Fruit fly (Drosophila melanogaster) whole organism, prepupa: ENCODE measurements around the gene MRP.
A peak's percentile ranks its signal among the peaks of the same experiment; 100 is the strongest.

Experiments
- Blimp-1 ChIP-seq: fragments of 200-800 bp; sonication (Bioruptor generic); optimal IDR thresholded peaks from 3 replicates; lab custom pipeline; 2017; ENCODE audit warnings: missing biosample characterization, missing genetic modification characterization, mild to moderate bottlenecking, moderate library complexity, missing genetic modification reagents
- CG10631 ChIP-seq: fragments of 200-800 bp; sonication (Bioruptor generic); optimal IDR thresholded peaks from 2 replicates; lab custom pipeline; 2016; ENCODE audit warnings: missing biosample characterization, missing genetic modification characterization
- CG11294 ChIP-seq: fragments of 200-800 bp; sonication (Bioruptor generic); IDR thresholded peaks from 2 replicates; pipeline ENCODE4 v1.3.6; 2022; ENCODE audit warnings: missing biosample characterization, missing genetic modification characterization
- CG15336 ChIP-seq: fragments of 200-800 bp; sonication (Bioruptor generic); IDR thresholded peaks from 2 replicates; pipeline ENCODE4 v1.3.6; 2022; ENCODE audit warnings: missing biosample characterization, missing genetic modification characterization
- CG16779 ChIP-seq: fragments of 200-800 bp; sonication (Bioruptor generic); optimal IDR thresholded peaks from 3 replicates; lab custom pipeline; 2017; ENCODE audit warnings: missing biosample characterization, mild to moderate bottlenecking, missing genetic modification characterization
- CG32006 ChIP-seq: fragments of 200-800 bp; sonication (Bioruptor generic); optimal IDR thresholded peaks from 3 replicates; lab custom pipeline; 2017; ENCODE audit warnings: missing biosample characterization, mild to moderate bottlenecking, missing genetic modification characterization
- CG3919 ChIP-seq: fragments of 200-800 bp; sonication (Bioruptor generic); optimal IDR thresholded peaks from 3 replicates; lab custom pipeline; 2016; ENCODE audit warnings: missing biosample characterization, missing genetic modification characterization
- CG4318 ChIP-seq: fragments of 200-800 bp; sonication (Bioruptor generic); optimal IDR thresholded peaks from 3 replicates; lab custom pipeline; 2017; ENCODE audit warnings: missing biosample characterization, mild to moderate bottlenecking, missing genetic modification characterization
- CG6163 ChIP-seq: fragments of 200-800 bp; sonication (Bioruptor generic); IDR thresholded peaks from 3 replicates; pipeline ENCODE4 v1.3.6; 2022; ENCODE audit warnings: missing biosample characterization, missing genetic modification characterization
- CG6808 ChIP-seq: fragments of 200-800 bp; sonication (Bioruptor generic); optimal IDR thresholded peaks from 3 replicates; lab custom pipeline; 2017; ENCODE audit warnings: missing biosample characterization, missing genetic modification characterization, mild to moderate bottlenecking, moderate library complexity, missing genetic modification reagents
- CG6854 ChIP-seq: fragments of 200-800 bp; sonication (Bioruptor generic); optimal IDR thresholded peaks from 2 replicates; lab custom pipeline; 2017; ENCODE audit warnings: missing biosample characterization, mild to moderate bottlenecking, missing genetic modification characterization
- CG8119 ChIP-seq: fragments of 200-800 bp; sonication (Bioruptor generic); IDR thresholded peaks from 3 replicates; pipeline ENCODE4 v1.3.6; 2022; ENCODE audit warnings: missing biosample characterization, missing genetic modification characterization
- CG9139 ChIP-seq: fragments of 200-800 bp; sonication (Bioruptor generic); optimal IDR thresholded peaks from 3 replicates; lab custom pipeline; 2017; ENCODE audit warnings: missing biosample characterization, mild to moderate bottlenecking, missing genetic modification characterization
- Eip78C ChIP-seq: fragments of 200-800 bp; sonication (Bioruptor generic); peaks from one replicate; lab custom pipeline; 2016; ENCODE audit warnings: missing biosample characterization, missing genetic modification characterization
- Ets21C ChIP-seq: fragments of 200-800 bp; sonication (Bioruptor generic); optimal IDR thresholded peaks from 3 replicates; lab custom pipeline; 2016; ENCODE audit warnings: missing biosample characterization, missing genetic modification characterization
- Ets96B ChIP-seq: fragments of 200-800 bp; optimal IDR thresholded peaks from 2 replicates; lab custom pipeline; 2019; ENCODE audit warnings: missing biosample characterization, mild to moderate bottlenecking, missing genetic modification characterization, moderate library complexity
- Gug ChIP-seq: fragments of 200-800 bp; sonication (Bioruptor generic); IDR thresholded peaks from 2 replicates; pipeline ENCODE4 v1.3.6; 2022; ENCODE audit warnings: missing biosample characterization, missing genetic modification characterization
- Hr38 ChIP-seq: sonication (Bioruptor generic); optimal IDR thresholded peaks from 2 replicates; lab custom pipeline; 2016; ENCODE audit warnings: missing biosample characterization, missing genetic modification characterization
- Hr4 ChIP-seq: fragments of 200-800 bp; sonication (Bioruptor generic); optimal IDR thresholded peaks from 3 replicates; lab custom pipeline; 2016; ENCODE audit warnings: missing biosample characterization, missing genetic modification characterization
- Met ChIP-seq: fragments of 200-800 bp; sonication (Bioruptor generic); optimal IDR thresholded peaks from 3 replicates; lab custom pipeline; 2016; ENCODE audit warnings: missing biosample characterization, missing genetic modification characterization
- Sox102F ChIP-seq: fragments of 200-800 bp; sonication (Bioruptor generic); optimal IDR thresholded peaks from 2 replicates; lab custom pipeline; 2016; ENCODE audit warnings: missing biosample characterization, mild to moderate bottlenecking, missing genetic modification characterization
- Sox15 ChIP-seq: fragments of 200-800 bp; sonication (Bioruptor generic); optimal IDR thresholded peaks from 3 replicates; lab custom pipeline; 2016; ENCODE audit warnings: missing biosample characterization, missing genetic modification characterization
- acj6 ChIP-seq: fragments of 200-800 bp; sonication (Bioruptor generic); optimal IDR thresholded peaks from 3 replicates; lab custom pipeline; 2016; ENCODE audit warnings: missing biosample characterization, missing genetic modification characterization
- dac ChIP-seq: fragments of 200-800 bp; sonication (Bioruptor generic); optimal IDR thresholded peaks from 2 replicates; lab custom pipeline; 2017; ENCODE audit warnings: missing biosample characterization, mild to moderate bottlenecking, missing genetic modification characterization
- eg ChIP-seq: fragments of 200-800 bp; sonication (Bioruptor generic); IDR thresholded peaks from 3 replicates; pipeline ENCODE4 v1.3.6; 2022; ENCODE audit warnings: missing biosample characterization, missing genetic modification characterization
- fd59A ChIP-seq: fragments of 200-800 bp; sonication (Bioruptor generic); optimal IDR thresholded peaks from 2 replicates; lab custom pipeline; 2017; ENCODE audit warnings: missing biosample characterization, mild to moderate bottlenecking, missing genetic modification characterization, missing genetic modification reagents
- fkh ChIP-seq: fragments of 200-800 bp; sonication (Bioruptor generic); optimal IDR thresholded peaks from 3 replicates; lab custom pipeline; 2017; ENCODE audit warnings: missing biosample characterization, mild to moderate bottlenecking, missing genetic modification characterization, moderate library complexity
- net ChIP-seq: fragments of 200-800 bp; sonication (Bioruptor generic); optimal IDR thresholded peaks from 3 replicates; lab custom pipeline; 2016; ENCODE audit warnings: missing biosample characterization, missing genetic modification characterization
- pdm3 ChIP-seq: fragments of 200-800 bp; sonication (Bioruptor generic); optimal IDR thresholded peaks from 3 replicates; lab custom pipeline; 2016; ENCODE audit warnings: missing biosample characterization, missing genetic modification characterization
- salr ChIP-seq, 2 experiments: fragments of 200-800 bp; sonication (Bioruptor generic); optimal IDR thresholded peaks; 3 replicates each; lab custom pipeline; 2016 to 2018; ENCODE audit warnings: missing biosample characterization in 2 of 2, missing genetic modification characterization in 2 of 2, mild to moderate bottlenecking in 1 of 2
- ss ChIP-seq, 2 experiments: fragments of 200-800 bp; sonication (Bioruptor generic); optimal IDR thresholded peaks; 2 replicates in 1 of 2; 3 replicates in 1 of 2; lab custom pipeline; 2017 to 2018; ENCODE audit warnings: mild to moderate bottlenecking in 2 of 2, missing biosample characterization in 2 of 2, missing genetic modification characterization in 2 of 2, moderate library complexity in 1 of 2
- svp ChIP-seq: fragments of 200-800 bp; sonication (Bioruptor generic); peaks from one replicate; lab custom pipeline; 2016; ENCODE audit warnings: missing biosample characterization, missing genetic modification characterization
- topi ChIP-seq: fragments of 200-800 bp; sonication (Bioruptor generic); optimal IDR thresholded peaks from 3 replicates; lab custom pipeline; 2016; ENCODE audit warnings: missing biosample characterization, missing genetic modification characterization
- vri ChIP-seq: fragments of 200-800 bp; sonication (Bioruptor generic); optimal IDR thresholded peaks from 3 replicates; lab custom pipeline; 2016; ENCODE audit warnings: missing biosample characterization, mild to moderate bottlenecking, missing genetic modification characterization

Gene MRP

DNA sequence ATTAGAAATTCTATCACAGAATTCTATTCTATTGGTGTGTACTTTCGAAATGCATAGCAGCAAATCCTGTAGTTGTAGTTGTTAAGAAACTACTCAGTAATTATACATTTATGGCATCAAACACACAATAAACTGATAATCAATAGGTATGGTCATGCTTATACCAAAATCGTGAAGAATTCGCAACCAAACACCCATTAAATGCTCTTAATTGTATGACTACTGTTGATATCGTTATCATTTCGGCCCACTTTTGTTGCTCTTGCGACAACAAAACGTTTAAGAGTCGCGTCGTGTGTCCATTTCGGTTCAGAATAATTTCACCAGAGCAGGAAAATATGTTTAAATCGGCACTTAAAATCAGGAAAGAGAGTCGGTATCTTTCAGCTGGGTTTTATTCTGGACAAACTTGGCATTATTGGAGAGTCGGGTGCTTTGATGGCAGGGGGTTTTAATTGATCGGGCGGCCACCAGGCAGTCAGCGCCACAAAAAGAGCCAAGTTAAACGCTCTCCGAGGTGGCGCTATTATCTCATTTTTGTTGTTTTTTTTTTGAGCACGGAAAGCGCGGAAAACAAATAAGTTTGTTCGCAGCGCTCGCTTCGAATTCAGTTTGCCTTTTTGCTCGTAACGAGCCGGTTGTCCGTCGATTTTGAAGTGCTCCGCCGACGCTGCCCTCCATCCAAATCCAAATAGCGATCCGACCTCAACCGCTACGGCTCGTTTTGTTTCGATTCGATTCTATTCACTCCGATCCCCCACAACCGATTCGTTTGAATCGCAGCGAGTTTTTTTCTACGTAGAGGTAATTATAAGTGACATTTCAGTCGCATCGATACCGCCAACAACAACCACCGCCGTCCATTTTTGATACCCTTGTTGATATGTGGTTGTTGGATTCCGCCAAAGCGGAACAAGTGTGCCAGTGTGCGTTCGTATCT lies at the start of gene MRP:
MRP (plus strand) TSS at position 609 of the 940 bp plus-strand sequence.
- TF ChIP-seq CG15336 (GFP tag; lab: Robert Waterston, UW) (0 out of 2 replicates have a peak, but pooled peaks have one; percentile 6), CG4318 (no peak), Gug (GFP tag; lab: Robert Waterston, UW) (no peak), CG8119 (GFP tag; lab: Robert Waterston, UW) (0 out of 3 replicates have a peak, but pooled peaks have one; percentile 34), eg (GFP tag; lab: Robert Waterston, UW) (no peak; the same call in 2 of the 3 replicates), vri (GFP tag; lab: Kevin White, UChicago) (peak; percentile 23), fkh (GFP tag; lab: Kevin White, UChicago) (peak; percentile 64), net (GFP tag; lab: Kevin White, UChicago) (no peak), fd59A (no peak), pdm3 (GFP tag; lab: Kevin White, UChicago) (no peak), Blimp-1 (GFP tag; lab: Kevin White, UChicago) (no peak)

DNA sequence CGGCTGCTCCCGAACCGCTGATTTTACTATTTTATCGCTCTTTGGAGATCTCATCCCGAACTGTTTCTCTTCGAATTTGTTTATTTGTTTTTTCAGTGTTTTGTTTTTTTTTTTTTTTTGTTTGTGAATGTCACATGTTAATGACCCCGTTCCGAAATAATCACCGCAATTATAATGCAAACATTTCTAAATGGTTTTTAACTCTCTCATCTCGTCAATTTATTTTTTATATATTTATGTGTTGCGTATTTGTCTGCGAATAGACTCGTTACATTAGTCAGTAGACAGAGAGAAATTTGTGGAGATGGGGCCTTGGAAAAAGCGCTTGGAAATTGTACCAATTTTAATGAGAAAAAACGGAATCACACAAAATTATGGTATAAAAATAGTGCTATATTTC lies 49.2 kb upstream of the MRP start, which contains the start of gene Nepl7:
Nepl7 (minus strand) TSS at position 101 of the 400 bp plus-strand sequence.
- TF ChIP-seq CG9139 (GFP tag; lab: Kevin White, UChicago), result no peak
- TF ChIP-seq ss (GFP tag; optimal IDR thresholded peaks at IDR 0.05; lab: Kevin White, UChicago), result no peak
- no peak for TF ChIP-seq CG11294 (GFP tag; lab: Robert Waterston, UW)
- TF ChIP-seq svp, result no peak
- TF ChIP-seq eg (GFP tag; lab: Robert Waterston, UW), result no peak
- no peak for TF ChIP-seq Hr38
- no peak for TF ChIP-seq CG6854
- no peak for TF ChIP-seq Ets96B (tag; lab: Kevin White, UChicago)
- no peak for TF ChIP-seq CG6163 (GFP tag; lab: Robert Waterston, UW)
- TF ChIP-seq topi (GFP tag; lab: Kevin White, UChicago), result no peak
- no peak for TF ChIP-seq Gug (GFP tag; lab: Robert Waterston, UW)
- no peak for TF ChIP-seq Eip78C (GFP tag; lab: Kevin White, UChicago)
- no peak for TF ChIP-seq fkh (GFP tag; lab: Kevin White, UChicago)
- TF ChIP-seq Hr4 (GFP tag; lab: Kevin White, UChicago), result no peak
- TF ChIP-seq CG32006, result no peak
- TF ChIP-seq Met, result no peak
- no peak for TF ChIP-seq Ets21C (GFP tag; lab: Kevin White, UChicago)
- TF ChIP-seq CG10631 (GFP tag; lab: Kevin White, UChicago), result no peak
- no peak for TF ChIP-seq acj6 (GFP tag; lab: Kevin White, UChicago)

- no peak for TF ChIP-seq dac (GFP tag; lab: Kevin White, UChicago)
- no peak for TF ChIP-seq svp
- no peak for TF ChIP-seq CG9139 (GFP tag; lab: Kevin White, UChicago)
- TF ChIP-seq topi (GFP tag; lab: Kevin White, UChicago), result no peak
- no peak for TF ChIP-seq salr (GFP tag; optimal IDR thresholded peaks at IDR 0.05; lab: Kevin White, UChicago)
- no peak for TF ChIP-seq CG16779 (tag; lab: Kevin White, UChicago)
- TF ChIP-seq pdm3 (GFP tag; lab: Kevin White, UChicago), result no peak
- TF ChIP-seq Ets96B (tag; lab: Kevin White, UChicago), result no peak
- no peak for TF ChIP-seq Sox15
- no peak for TF ChIP-seq CG6808 (GFP tag; lab: Kevin White, UChicago)
- TF ChIP-seq Met, result no peak
- TF ChIP-seq CG3919 (GFP tag; lab: Kevin White, UChicago), result no peak
- TF ChIP-seq Sox102F, result no peak
- no peak for TF ChIP-seq fd59A
- TF ChIP-seq Eip78C (GFP tag; lab: Kevin White, UChicago), result no peak
- TF ChIP-seq CG4318, result no peak
- no peak for TF ChIP-seq Ets21C (GFP tag; lab: Kevin White, UChicago)
These were observed 46.5 kb upstream of the MRP start for dm6 chr2L:12672296-12672695.
